Worm (Caenorhabditis elegans): ENCODE results near the gene ZK742.7.
A peak's percentile ranks its signal among the peaks of the same experiment; 100 is the strongest.

The ZK742.7 gene

DNA sequence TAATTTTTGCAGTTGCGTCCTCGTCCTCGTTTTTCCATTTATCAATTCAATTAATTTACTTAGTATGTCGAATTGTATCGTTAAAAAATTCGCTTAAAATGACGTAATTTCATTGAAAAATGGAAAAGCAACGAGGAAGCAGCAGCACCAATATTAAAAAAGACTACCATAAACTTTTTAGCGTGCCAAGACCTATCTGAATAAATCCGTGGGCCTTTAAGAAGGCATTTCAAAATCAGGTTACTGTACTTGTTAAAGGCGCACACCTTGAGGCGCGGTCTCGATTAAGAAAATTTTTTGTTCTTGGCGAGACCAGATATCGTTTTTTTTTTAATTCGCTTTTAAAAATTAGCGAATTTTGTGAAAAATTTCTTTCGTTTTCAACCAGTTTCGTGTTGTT, 24.5 kb upstream of the ZK742.7 start:
- TF ChIP-seq lsl-1 (GFP tag; optimal IDR thresholded peaks at IDR 0.05) (peak; percentile 71), xnd-1 (tag; optimal IDR thresholded peaks at IDR 0.05) (peak; percentile 20), F33H1.4 (GFP tag; IDR thresholded peaks at IDR 0.05) (peak; percentile 57), lag-1 (GFP tag; IDR thresholded peaks at IDR 0.05) (no peak)

DNA sequence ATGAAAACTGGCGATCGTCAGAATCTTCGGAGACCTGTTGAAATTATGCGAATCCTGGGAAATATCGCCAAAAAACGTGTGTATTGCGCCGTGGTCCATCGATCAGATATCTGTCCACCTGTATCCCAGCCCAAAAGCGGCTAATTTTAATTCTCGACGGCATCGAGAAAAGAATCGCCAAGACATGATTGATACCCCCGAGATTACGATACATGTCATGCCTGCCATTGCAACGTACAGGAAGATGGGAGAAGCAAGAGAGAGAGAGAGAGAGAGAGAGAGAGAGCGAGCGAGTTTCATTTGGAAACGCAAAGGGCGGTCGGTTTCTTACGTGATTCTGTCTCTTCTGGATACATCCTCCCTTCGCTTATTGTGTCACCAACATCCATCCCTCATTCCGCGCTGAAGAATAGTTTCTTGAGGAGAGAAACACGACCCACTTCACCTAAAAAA, 24.0 kb upstream of the ZK742.7 start, which contains the start of gene grl-10:
Gene grl-10 (plus strand): TSS at position 403 of the 453 bp plus-strand sequence.
- no peak for TF ChIP-seq snpc-3.4 (tag; optimal IDR thresholded peaks at IDR 0.05)
- TF ChIP-seq xnd-1 (tag; optimal IDR thresholded peaks at IDR 0.05) = no peak
- peak; percentile 11 for TF ChIP-seq ceh-27 (GFP tag; optimal IDR thresholded peaks at IDR 0.05)

DNA sequence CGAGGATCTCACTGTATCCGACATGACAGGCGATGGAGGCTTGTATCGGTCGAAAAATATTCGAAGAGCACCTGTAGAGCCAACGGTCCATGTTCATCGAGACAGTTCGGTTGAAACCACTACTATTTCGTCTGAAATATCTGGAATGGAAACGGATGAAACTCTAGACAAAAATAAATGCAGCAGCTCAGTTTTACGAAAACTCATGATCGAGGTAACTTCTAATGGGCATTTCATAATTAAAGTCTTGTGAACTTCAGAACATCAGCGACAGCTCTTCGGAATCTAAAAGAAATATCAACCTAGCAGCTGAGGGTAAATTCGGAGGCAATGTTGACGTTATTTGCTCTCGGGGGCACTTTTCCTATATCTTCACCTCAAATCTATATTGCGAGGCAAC, 23.0 kb upstream of the ZK742.7 start:
- TF ChIP-seq lin-54 (GFP tag; optimal IDR thresholded peaks at IDR 0.05) (peak; percentile 2), tlf-1 (GFP tag; optimal IDR thresholded peaks at IDR 0.05) (peak; percentile 20), dox-1 (GFP tag; IDR thresholded peaks at IDR 0.05) (peak; percentile 28; the same call in 1 of the 2 replicates), Y53G8AR.9 (GFP tag; conservative IDR thresholded peaks at IDR 0.05) (0 out of 2 replicates have a peak, but pooled peaks have one; percentile 27), F33H1.4 (GFP tag; IDR thresholded peaks at IDR 0.05) (peak; percentile 8; the same call in 1 of the 2 replicates), aptf-2 (GFP tag; conservative IDR thresholded peaks at IDR 0.05) (no peak), attf-6 (GFP tag; IDR thresholded peaks at IDR 0.05) (peak; percentile 16; the same call in 1 of the 2 replicates), hsf-1 (GFP tag; IDR thresholded peaks at IDR 0.05) (0 out of 2 replicates have a peak, but pooled peaks have one; percentile 66), lsy-27 (tag; optimal IDR thresholded peaks at IDR 0.05; ENCODE audit: borderline replicate concordance, insufficient read depth) (no peak), madf-6 (GFP tag; IDR thresholded peaks at IDR 0.05) (peak; percentile 48; the same call in 1 of the 2 replicates), B0336.3 (GFP tag; IDR thresholded peaks at IDR 0.05) (peak; percentile 75), ztf-6 (GFP tag; IDR thresholded peaks at IDR 0.05) (no peak), attf-3 (GFP tag; conservative IDR thresholded peaks at IDR 0.05) (no peak), mcd-1 (GFP tag; IDR thresholded peaks at IDR 0.05) (peak; percentile 21; the same call in 1 of the 2 replicates)

DNA sequence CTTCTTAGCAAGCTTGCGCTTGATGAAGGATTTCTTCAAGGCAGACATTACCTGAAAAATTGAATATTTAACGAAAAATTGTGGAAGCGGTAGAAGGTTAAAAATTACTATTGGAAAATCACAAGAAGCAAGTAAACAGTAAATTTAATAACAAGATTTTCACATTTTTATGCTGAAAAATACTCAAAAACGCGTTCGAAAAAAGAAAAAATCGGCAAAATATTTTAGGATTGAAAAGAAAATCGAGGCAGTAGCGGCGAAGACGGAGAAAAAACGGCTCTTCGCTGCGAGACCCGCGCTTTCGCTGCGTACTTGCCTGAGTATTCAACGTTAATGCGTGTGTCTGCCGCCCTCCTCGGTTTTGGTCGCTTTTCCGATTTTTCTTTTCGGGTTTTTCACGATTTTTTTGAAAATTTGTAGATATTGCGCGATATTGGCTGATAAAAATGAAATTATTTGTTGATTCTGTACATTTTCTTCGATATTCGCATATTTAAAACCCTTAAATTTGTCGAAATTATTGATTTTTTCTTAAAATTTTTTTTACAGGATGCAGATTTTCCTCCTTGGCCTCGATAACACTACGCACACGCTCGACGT, 22.1 kb upstream of the ZK742.7 start, which contains the start of the genes rpl-39 and rps-30:
Gene rpl-39 (minus strand): TSS at position 51 of the 600 bp plus-strand sequence.
Gene rps-30 (plus strand): TSS at position 550 of the 600 bp plus-strand sequence.
- TF ChIP-seq hlh-12 (tag; optimal IDR thresholded peaks at IDR 0.05) = no peak
- TF ChIP-seq aptf-3 (GFP tag; IDR thresholded peaks at IDR 0.05) = no peak
- no peak for TF ChIP-seq lsy-27 (tag; optimal IDR thresholded peaks at IDR 0.05; ENCODE audit: borderline replicate concordance, insufficient read depth)
- peak; percentile 80 for TF ChIP-seq mcd-1 (GFP tag; IDR thresholded peaks at IDR 0.05)
- TF ChIP-seq hmg-20 (GFP tag; IDR thresholded peaks at IDR 0.05) = no peak
- no peak for TF ChIP-seq nhr-120 (GFP tag; IDR thresholded peaks at IDR 0.05)
- peak; percentile 10; the same call in 1 of the 2 replicates for TF ChIP-seq C17E4.6 (GFP tag; IDR thresholded peaks at IDR 0.05)
- TF ChIP-seq mel-28 (tag; optimal IDR thresholded peaks at IDR 0.05; ENCODE audit: borderline replicate concordance) = no peak
- peak; percentile 4 for TF ChIP-seq athp-1 (tag; optimal IDR thresholded peaks at IDR 0.05)
- no peak for TF ChIP-seq zim-3 (tag; optimal IDR thresholded peaks at IDR 0.05)
- TF ChIP-seq ekl-4 (GFP tag; IDR thresholded peaks at IDR 0.05) = peak; percentile 42; the same call in 1 of the 2 replicates
- no peak for TF ChIP-seq madf-8 (GFP tag; conservative IDR thresholded peaks at IDR 0.05)
- no peak for TF ChIP-seq ets-4 (GFP tag; optimal IDR thresholded peaks at IDR 0.05)
- TF ChIP-seq Y95B8A.8 (GFP tag; IDR thresholded peaks at IDR 0.05) = no peak
- 0 out of 2 replicates have a peak, but pooled peaks have one; percentile 27 for TF ChIP-seq attf-3 (GFP tag; conservative IDR thresholded peaks at IDR 0.05)
- no peak for TF ChIP-seq Y53F4B.3 (GFP tag; IDR thresholded peaks at IDR 0.05)
- TF ChIP-seq madf-3 (GFP tag; IDR thresholded peaks at IDR 0.05) = peak; percentile 79; the same call in 1 of the 2 replicates
- TF ChIP-seq nfya-2 (GFP tag; IDR thresholded peaks at IDR 0.05) = no peak
- TF ChIP-seq T07F8.4 (tag; optimal IDR thresholded peaks at IDR 0.05) = no peak
- no peak for TF ChIP-seq Y56A3A.18 (GFP tag; IDR thresholded peaks at IDR 0.05)
- no peak for TF ChIP-seq rpc-1 (optimal IDR thresholded peaks at IDR 0.05)
- TF ChIP-seq rpc-1 (tag; optimal IDR thresholded peaks at IDR 0.05) = no peak
- TF ChIP-seq F37B4.10 (GFP tag; IDR thresholded peaks at IDR 0.05) = no peak
- no peak for TF ChIP-seq ceh-58 (GFP tag; IDR thresholded peaks at IDR 0.05)
- TF ChIP-seq ztf-26 (tag; optimal IDR thresholded peaks at IDR 0.05) = peak; percentile 30
- TF ChIP-seq B0019.2 (GFP tag; conservative IDR thresholded peaks at IDR 0.05) = 0 out of 2 replicates have a peak, but pooled peaks have one; percentile 47
- TF ChIP-seq K11D2.4 (GFP tag; IDR thresholded peaks at IDR 0.05) = peak; percentile 72
